Fruit fly (Drosophila melanogaster) whole organism, embryonic: ENCODE results near the gene CG43814.

Experiments
- B-H1 ChIP-seq: fragments of 200-800 bp; sonication (Bioruptor generic); IDR thresholded peaks from 3 replicates; pipeline ENCODE4 v1.3.6; 2022; ENCODE audit warnings: missing biosample characterization, missing genetic modification characterization
- C15 ChIP-seq: fragments of 200-800 bp; sonication (Bioruptor generic); IDR thresholded peaks from 3 replicates; pipeline ENCODE4 v1.3.6; 2022; ENCODE audit warnings: missing biosample characterization, missing genetic modification characterization
- CG13775 ChIP-seq: fragments of 200-800 bp; sonication (Bioruptor generic); optimal IDR thresholded peaks from 3 replicates; lab custom pipeline; 2017; ENCODE audit warnings: missing biosample characterization, mild to moderate bottlenecking, missing genetic modification characterization
- CG17912 ChIP-seq: fragments of 200-800 bp; sonication (Bioruptor generic); optimal IDR thresholded peaks from 2 replicates; lab custom pipeline; 2018; ENCODE audit warnings: missing biosample characterization, mild to moderate bottlenecking, missing genetic modification characterization
- CG18011 ChIP-seq: fragments of 200-800 bp; sonication (Bioruptor generic); optimal IDR thresholded peaks from 2 replicates; lab custom pipeline; 2017; ENCODE audit warnings: missing biosample characterization, missing genetic modification characterization, mild to moderate bottlenecking, moderate library complexity, missing genotype
- CG18764 ChIP-seq: fragments of 200-800 bp; sonication (Bioruptor generic); optimal IDR thresholded peaks from 3 replicates; lab custom pipeline; 2016; ENCODE audit warnings: missing biosample characterization, missing genetic modification characterization
- CG2202 ChIP-seq: fragments of 200-800 bp; sonication (Bioruptor generic); optimal IDR thresholded peaks from 2 replicates; lab custom pipeline; 2018; ENCODE audit warnings: missing biosample characterization, mild to moderate bottlenecking, missing genetic modification characterization
- CG30020 ChIP-seq: fragments of 200-800 bp; optimal IDR thresholded peaks from 2 replicates; lab custom pipeline; 2019; ENCODE audit warnings: missing biosample characterization, mild to moderate bottlenecking, missing genetic modification characterization, moderate library complexity
- CG3065 ChIP-seq: fragments of 200-800 bp; sonication (Bioruptor generic); optimal IDR thresholded peaks from 2 replicates; lab custom pipeline; 2016; ENCODE audit warnings: missing biosample characterization, missing genetic modification characterization
- CG31441 ChIP-seq: fragments of 200-800 bp; sonication (Bioruptor generic); IDR thresholded peaks from 2 replicates; pipeline ENCODE4 v1.3.6; 2022; ENCODE audit warnings: missing biosample characterization, missing genetic modification characterization
- CG7271 ChIP-seq: fragments of 200-800 bp; sonication (Bioruptor generic); optimal IDR thresholded peaks from 2 replicates; lab custom pipeline; 2018; ENCODE audit warnings: missing biosample characterization, mild to moderate bottlenecking, missing genetic modification characterization, moderate library complexity
- CG7987 ChIP-seq: fragments of 200-800 bp; sonication (Bioruptor generic); optimal IDR thresholded peaks from 2 replicates; lab custom pipeline; 2018; ENCODE audit warnings: missing biosample characterization, mild to moderate bottlenecking, missing genetic modification characterization, moderate library complexity
- Camta ChIP-seq: fragments of 200-800 bp; sonication (Bioruptor generic); optimal IDR thresholded peaks from 2 replicates; lab custom pipeline; 2016; ENCODE audit warnings: missing biosample characterization, missing genetic modification characterization
- CoRest ChIP-seq: fragments of 200-800 bp; sonication (Bioruptor generic); optimal IDR thresholded peaks from 3 replicates; lab custom pipeline; 2018; ENCODE audit warnings: missing biosample characterization, mild to moderate bottlenecking, missing genetic modification characterization, moderate library complexity
- D ChIP-seq, 2 experiments: fragments of 200-800 bp in 1 of 2; fragments of >200 bp in 1 of 2; sonication (Bioruptor generic) in 1 of 2; optimal IDR thresholded peaks; 2 replicates in 1 of 2; 3 replicates in 1 of 2; lab custom pipeline; 2017; ENCODE audit warnings: mild to moderate bottlenecking in 1 of 2, missing biosample characterization in 1 of 2, missing genetic modification characterization in 1 of 2, missing genetic modification reagents in 1 of 2
- Dek ChIP-seq: fragments of 200-800 bp; sonication (Bioruptor generic); optimal IDR thresholded peaks from 3 replicates; lab custom pipeline; 2019; ENCODE audit warnings: missing biosample characterization, mild to moderate bottlenecking, missing genetic modification characterization, moderate library complexity
- HLHmδ ChIP-seq: fragments of 200-800 bp; sonication (Bioruptor generic); optimal IDR thresholded peaks from 2 replicates; lab custom pipeline; 2018; ENCODE audit warnings: missing biosample characterization, mild to moderate bottlenecking, missing genetic modification characterization, moderate library complexity
- HmgD ChIP-seq: fragments of 200-800 bp; sonication (Bioruptor generic); optimal IDR thresholded peaks from 3 replicates; lab custom pipeline; 2016; ENCODE audit warnings: missing biosample characterization, missing genetic modification characterization
- Hmx ChIP-seq: fragments of 200-800 bp; sonication (Bioruptor generic); optimal IDR thresholded peaks from 2 replicates; lab custom pipeline; 2016; ENCODE audit warnings: missing biosample characterization, missing genetic modification characterization
- Hsf ChIP-seq: fragments of 200-800 bp; sonication (Bioruptor generic); optimal IDR thresholded peaks from 3 replicates; lab custom pipeline; 2016; ENCODE audit warnings: missing biosample characterization, missing genetic modification characterization
- Med ChIP-seq: fragments of 200-800 bp; sonication (Bioruptor generic); peaks from one replicate; lab custom pipeline; 2016; ENCODE audit warnings: missing biosample characterization, missing genetic modification characterization, mild to moderate bottlenecking, inconsistent platforms, moderate library complexity
- Nf-YC ChIP-seq: fragments of 200-800 bp; optimal IDR thresholded peaks from 3 replicates; lab custom pipeline; 2019; ENCODE audit warnings: missing biosample characterization, mild to moderate bottlenecking, missing genetic modification characterization, moderate library complexity
- Ravus ChIP-seq: fragments of 200-800 bp; sonication (Bioruptor generic); IDR thresholded peaks from 2 replicates; pipeline ENCODE4 v1.3.6; 2022; ENCODE audit warnings: missing biosample characterization, missing genetic modification characterization
- az2 ChIP-seq: fragments of 200-800 bp; sonication (Bioruptor generic); optimal IDR thresholded peaks from 3 replicates; lab custom pipeline; 2016; ENCODE audit warnings: missing biosample characterization, missing genetic modification characterization
- cad ChIP-seq: fragments of >200 bp; optimal IDR thresholded peaks from 2 replicates; lab custom pipeline; 2017; ENCODE audit warnings: missing biosample characterization, missing genetic modification characterization
- croc ChIP-seq: fragments of 200-800 bp; sonication (Bioruptor generic); conservative IDR thresholded peaks from 3 replicates; pipeline ENCODE4 v1.3.6; 2022; ENCODE audit warnings: missing biosample characterization, missing genetic modification characterization
- cwo ChIP-seq: fragments of 200-800 bp; sonication (Bioruptor generic); optimal IDR thresholded peaks from 3 replicates; lab custom pipeline; 2017; ENCODE audit warnings: missing biosample characterization, missing genetic modification characterization, mild to moderate bottlenecking, moderate library complexity, missing genetic modification reagents
- danr ChIP-seq: fragments of 200-800 bp; sonication (Bioruptor generic); IDR thresholded peaks from 2 replicates; pipeline ENCODE4 v1.3.6; 2022; ENCODE audit warnings: missing biosample characterization, missing genetic modification characterization
- exex ChIP-seq: fragments of 200-800 bp; sonication (Bioruptor generic); optimal IDR thresholded peaks from 4 replicates; lab custom pipeline; 2018; ENCODE audit warnings: missing biosample characterization, mild to moderate bottlenecking, missing genetic modification characterization, moderate library complexity
- fd96Cb ChIP-seq: fragments of 200-800 bp; sonication (Bioruptor generic); optimal IDR thresholded peaks from 2 replicates; lab custom pipeline; 2018; ENCODE audit warnings: missing biosample characterization, mild to moderate bottlenecking, missing genetic modification characterization, moderate library complexity
- fu2 ChIP-seq: fragments of 200-800 bp; sonication (Bioruptor generic); optimal IDR thresholded peaks from 2 replicates; lab custom pipeline; 2016; ENCODE audit warnings: missing biosample characterization, missing genetic modification characterization
- grau ChIP-seq: fragments of 200-800 bp; optimal IDR thresholded peaks from 3 replicates; lab custom pipeline; 2019; ENCODE audit warnings: missing biosample characterization, mild to moderate bottlenecking, missing genetic modification characterization, moderate library complexity
- grn ChIP-seq: fragments of 200-800 bp; sonication (Bioruptor generic); optimal IDR thresholded peaks from 3 replicates; lab custom pipeline; 2017; ENCODE audit warnings: missing biosample characterization, missing genetic modification characterization
- gt ChIP-seq: fragments of 200-800 bp; sonication (Bioruptor generic); IDR thresholded peaks from 2 replicates; pipeline ENCODE4 v1.3.6; 2022; ENCODE audit warnings: missing biosample characterization, missing genetic modification characterization
- her ChIP-seq: fragments of 200-800 bp; sonication (Bioruptor generic); optimal IDR thresholded peaks from 2 replicates; lab custom pipeline; 2016; ENCODE audit warnings: missing biosample characterization, missing genetic modification characterization
- ind ChIP-seq: fragments of 200-800 bp; sonication (Bioruptor generic); optimal IDR thresholded peaks from 3 replicates; lab custom pipeline; 2016; ENCODE audit warnings: missing biosample characterization, missing genetic modification characterization
- lilli ChIP-seq: fragments of 200-800 bp; sonication (Bioruptor generic); optimal IDR thresholded peaks from 3 replicates; lab custom pipeline; 2016; ENCODE audit warnings: missing biosample characterization, missing genetic modification characterization
- lmd ChIP-seq: fragments of 200-800 bp; sonication (Bioruptor generic); IDR thresholded peaks from 2 replicates; pipeline ENCODE4 v1.3.6; 2022; ENCODE audit warnings: missing biosample characterization, missing genetic modification characterization
- lola ChIP-seq, 3 experiments: fragments of >200 bp in 2 of 3; fragments of 200-800 bp in 1 of 3; sonication (Bioruptor generic) in 1 of 3; optimal IDR thresholded peaks; 2 replicates each; lab custom pipeline; 2017 to 2019; ENCODE audit warnings: missing biosample characterization in 3 of 3, missing genetic modification characterization in 3 of 3, mild to moderate bottlenecking in 1 of 3, moderate library complexity in 1 of 3
- pho ChIP-seq: fragments of 200-800 bp; sonication (Bioruptor generic); optimal IDR thresholded peaks from 2 replicates; lab custom pipeline; 2016; ENCODE audit warnings: missing biosample characterization, missing genetic modification characterization
- rib ChIP-seq: fragments of 200-800 bp; sonication (Bioruptor generic); IDR thresholded peaks from 2 replicates; pipeline ENCODE4 v1.3.6; 2022; ENCODE audit warnings: missing biosample characterization, missing genetic modification characterization
- row ChIP-seq: fragments of 200-800 bp; sonication (Bioruptor generic); IDR thresholded peaks from 3 replicates; pipeline ENCODE4 v1.3.6; 2022; ENCODE audit warnings: missing biosample characterization, missing genetic modification characterization
- run ChIP-seq: fragments of 200-800 bp; sonication (Bioruptor generic); optimal IDR thresholded peaks from 3 replicates; lab custom pipeline; 2018; ENCODE audit warnings: missing biosample characterization, mild to moderate bottlenecking, missing genetic modification characterization
- salm ChIP-seq: fragments of 200-800 bp; sonication (Bioruptor generic); optimal IDR thresholded peaks from 2 replicates; lab custom pipeline; 2018; ENCODE audit warnings: missing biosample characterization, mild to moderate bottlenecking, missing genetic modification characterization
- sd ChIP-seq: fragments of 200-800 bp; sonication (Bioruptor generic); optimal IDR thresholded peaks from 3 replicates; lab custom pipeline; 2018; ENCODE audit warnings: missing biosample characterization, mild to moderate bottlenecking, missing genetic modification characterization, moderate library complexity
- toy ChIP-seq: fragments of 200-800 bp; sonication (Bioruptor generic); IDR thresholded peaks from 2 replicates; pipeline ENCODE4 v1.3.6; 2022; ENCODE audit warnings: missing biosample characterization, missing genetic modification characterization
- unpg ChIP-seq: fragments of 200-800 bp; sonication (Bioruptor generic); optimal IDR thresholded peaks from 3 replicates; lab custom pipeline; 2018; ENCODE audit warnings: missing biosample characterization, mild to moderate bottlenecking, missing genetic modification characterization, moderate library complexity
- zf30C ChIP-seq: fragments of 200-800 bp; sonication (Bioruptor generic); optimal IDR thresholded peaks from 3 replicates; lab custom pipeline; 2018; ENCODE audit warnings: missing biosample characterization, mild to moderate bottlenecking, missing genetic modification characterization

CG43814 gene

DNA sequence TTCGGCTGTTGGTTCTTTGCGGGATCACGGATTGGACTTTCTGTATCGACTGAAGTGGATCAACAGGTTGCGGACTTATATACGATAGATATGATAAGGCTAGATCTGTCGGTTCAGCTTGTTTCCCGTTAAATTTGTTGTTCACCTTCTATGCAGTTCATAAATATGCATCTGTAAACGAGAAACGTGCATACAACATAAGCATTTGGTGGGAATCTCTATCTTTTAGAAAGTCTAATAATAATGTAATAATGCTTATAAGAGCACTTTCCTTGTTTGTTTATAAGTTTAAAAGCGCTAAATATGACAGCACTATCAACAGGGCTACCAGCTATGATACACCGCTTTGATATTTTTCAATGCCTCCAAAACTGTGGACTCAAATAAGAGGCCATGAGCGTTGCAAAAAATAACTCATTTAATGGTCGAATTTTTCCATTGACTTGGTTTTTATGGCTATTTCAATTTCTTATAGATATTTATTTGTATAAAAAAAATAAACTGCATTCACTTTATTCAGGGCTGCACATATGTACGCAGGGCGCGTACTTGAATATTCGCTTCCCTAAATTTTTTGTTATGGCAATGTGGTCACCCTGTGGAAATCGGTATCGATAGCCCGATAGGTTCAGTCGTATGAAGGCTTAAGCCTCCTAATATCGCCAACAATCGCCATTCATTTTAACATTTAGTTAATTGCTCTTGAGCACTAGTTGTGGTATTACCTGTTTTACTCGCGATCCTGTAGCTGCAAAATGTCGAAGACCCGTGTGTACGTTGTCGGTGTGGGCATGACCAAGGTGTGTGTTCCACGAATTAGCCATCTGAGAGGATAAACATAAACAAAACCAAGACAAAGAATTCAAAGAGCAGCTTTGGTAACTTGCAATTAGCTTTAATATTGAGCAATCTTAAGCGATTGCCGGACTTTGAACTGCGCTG, 25.7 kb upstream of the CG43814 start, which contains the start of the genes CG17597 and ScpX (continued):
- TF ChIP-seq croc (GFP tag; lab: Robert Waterston, UW) (peak; percentile 16; the same call in 1 of the 3 replicates), CG30020 (tag; lab: Kevin White, UChicago) (peak; percentile 75), cwo (GFP tag; lab: Kevin White, UChicago) (peak; percentile 52), D (optimal IDR thresholded peaks at IDR 0.05; lab: Kevin White, UChicago) (no peak), D (GFP tag; optimal IDR thresholded peaks at IDR 0.05; lab: Kevin White, UChicago) (peak; percentile 7), fd96Cb (peak; percentile 40), exex (tag; lab: Kevin White, UChicago) (peak; percentile 26), az2 (GFP tag; lab: Kevin White, UChicago) (peak; percentile 63), CG7987 (GFP tag; lab: Kevin White, UChicago) (no peak), grau (peak; percentile 69), CG17912 (no peak), Hsf (GFP tag; lab: Kevin White, UChicago) (peak; percentile 78), Dek (tag; lab: Kevin White, UChicago) (peak; percentile 47), C15 (GFP tag; lab: Robert Waterston, UW) (0 out of 3 replicates have a peak, but pooled peaks have one; percentile 29), her (no peak), B-H1 (no peak; the same call in 2 of the 3 replicates), CG18764 (peak; percentile 38), Med (GFP tag; lab: Kevin White, UChicago) (peak; percentile 89), CG3065 (GFP tag; lab: Kevin White, UChicago) (peak; percentile 52), row (GFP tag; lab: Robert Waterston, UW) (peak; percentile 94), run (tag; lab: Kevin White, UChicago) (no peak), HmgD (peak; percentile 21), lmd (GFP tag; lab: Robert Waterston, UW) (peak; percentile 70), HLHmδ (GFP tag; lab: Kevin White, UChicago) (peak; percentile 14), fu2 (GFP tag; lab: Kevin White, UChicago) (peak; percentile 41), CG13775 (peak; percentile 74), CG31441 (GFP tag; lab: Robert Waterston, UW) (peak; percentile 60), ind (peak; percentile 72), Hmx (GFP tag; lab: Kevin White, UChicago) (peak; percentile 61), lilli (GFP tag; lab: Kevin White, UChicago) (peak; percentile 78), unpg (peak; percentile 68), Camta (GFP tag; lab: Kevin White, UChicago) (peak; percentile 57), rib (GFP tag; lab: Robert Waterston, UW) (no peak), sd (tag; lab: Kevin White, UChicago) (no peak), CoRest (peak; percentile 77), CG2202 (tag; lab: Kevin White, UChicago) (peak; percentile 31), pho (GFP tag; lab: Kevin White, UChicago) (peak; percentile 36), salm (no peak), gt (GFP tag; lab: Robert Waterston, UW) (no peak), Nf-YC (tag; lab: Kevin White, UChicago) (peak; percentile 59), CG18011 (GFP tag; lab: Kevin White, UChicago) (peak; percentile 36), Ravus (GFP tag; lab: Robert Waterston, UW) (no peak), zf30C (GFP tag; lab: Kevin White, UChicago) (no peak), cad (GFP tag; lab: Kevin White, UChicago) (peak; percentile 82), lola (GFP tag; optimal IDR thresholded peaks at IDR 0.05; lab: Kevin White, UChicago) (peak in 1 of 3 experiments; percentile 71), CG7271 (tag; lab: Kevin White, UChicago) (no peak), danr (GFP tag; lab: Robert Waterston, UW) (0 out of 2 replicates have a peak, but pooled peaks have one; percentile 36), grn (peak; percentile 88), toy (GFP tag; lab: Robert Waterston, UW) (no peak)
